Worm (Caenorhabditis elegans) whole organism, L1 larva: ENCODE measurements around the gene algn-12.

Source experiments
- C16A3.4 ChIP-seq: fragments of 150-350 bp; optimal IDR thresholded peaks from 2 replicates; lab custom pipeline; 2014; ENCODE audit warnings: missing biosample characterization, missing genetic modification characterization
- F16B12.6 ChIP-seq: fragments of 150-350 bp; optimal IDR thresholded peaks from 2 replicates; lab custom pipeline; 2014; ENCODE audit warnings: missing biosample characterization, missing genetic modification characterization
- aly-2 ChIP-seq: fragments of 150-350 bp; optimal IDR thresholded peaks from 2 replicates; lab custom pipeline; 2014; ENCODE audit warnings: missing biosample characterization, missing genetic modification characterization
- ama-1 ChIP-seq: fragments of 150-350 bp; optimal IDR thresholded peaks from 2 replicates; lab custom pipeline; 2014
- ceh-8 ChIP-seq: fragments of 200-800 bp; sonication (Bioruptor generic); optimal IDR thresholded peaks from 2 replicates; lab custom pipeline; 2018; ENCODE audit warnings: mild to moderate bottlenecking, missing genetic modification characterization, moderate library complexity, missing compliant biosample characterization
- ceh-90 ChIP-seq: sonication (generic microtip); optimal IDR thresholded peaks from 2 replicates; lab custom pipeline; 2016; ENCODE audit warnings: missing genetic modification characterization, missing compliant biosample characterization
- dpl-1 ChIP-seq, 3 experiments: fragments of 150-350 bp in 2 of 3; sonication (generic microtip) in 1 of 3; optimal IDR thresholded peaks; 2 replicates each; lab custom pipeline; 2014 to 2017; ENCODE audit warnings: missing biosample characterization in 3 of 3, missing genetic modification characterization in 3 of 3, missing genetic modification reagents in 3 of 3
- dsc-1 ChIP-seq: sonication (generic microtip); optimal IDR thresholded peaks from 2 replicates; lab custom pipeline; 2016; ENCODE audit warnings: mild to moderate bottlenecking, missing genetic modification characterization, missing compliant biosample characterization
- efl-1 ChIP-seq, 4 experiments: fragments of 150-350 bp; optimal IDR thresholded peaks in 3 of 4; peaks in 1 of 4; 1 replicate in 1 of 4; 2 replicates in 3 of 4; lab custom pipeline; 2014; ENCODE audit warnings: missing biosample characterization in 2 of 4, missing genetic modification characterization in 2 of 4, missing genetic modification reagents in 2 of 4
- efl-3 ChIP-seq: fragments of 200-800 bp; sonication (Bioruptor generic); optimal IDR thresholded peaks from 2 replicates; lab custom pipeline; 2018; ENCODE audit warnings: mild to moderate bottlenecking, missing genetic modification characterization, missing compliant biosample characterization
- elt-3 ChIP-seq, 6 experiments: fragments of 150-350 bp in 1 of 6; sonication (generic microtip); optimal IDR thresholded peaks; 2 replicates each; lab custom pipeline; 2017 to 2018; ENCODE audit warnings: missing biosample characterization in 6 of 6, missing genetic modification characterization in 6 of 6, inconsistent platforms in 1 of 6
- ets-5 ChIP-seq: fragments of 200-800 bp; sonication (Bioruptor generic); IDR thresholded peaks from 2 replicates; pipeline ENCODE4 v1.3.6; 2022; ENCODE audit warnings: missing genetic modification characterization, missing compliant biosample characterization
- fkh-4 ChIP-seq: sonication (generic microtip); optimal IDR thresholded peaks from 2 replicates; lab custom pipeline; 2016; ENCODE audit warnings: missing compliant biosample characterization, missing genetic modification characterization, borderline replicate concordance
- fkh-8 ChIP-seq: sonication (generic microtip); optimal IDR thresholded peaks from 2 replicates; lab custom pipeline; 2016; ENCODE audit warnings: mild to moderate bottlenecking, missing genetic modification characterization, missing compliant biosample characterization
- grh-1 ChIP-seq: fragments of 200-800 bp; sonication (Bioruptor generic); IDR thresholded peaks from 2 replicates; pipeline ENCODE4 v1.3.6; 2022; ENCODE audit warnings: missing genetic modification reagents, missing genetic modification characterization, missing compliant biosample characterization
- hpl-2 ChIP-seq: fragments of 150-350 bp; optimal IDR thresholded peaks from 2 replicates; lab custom pipeline; 2014; ENCODE audit warnings: missing biosample characterization, missing genetic modification reagents, missing genetic modification characterization
- irx-1 ChIP-seq: sonication (generic microtip); optimal IDR thresholded peaks from 2 replicates; lab custom pipeline; 2016; ENCODE audit warnings: missing genetic modification characterization, missing compliant biosample characterization
- lin-14 ChIP-seq: fragments of 200-800 bp; sonication (Bioruptor generic); optimal IDR thresholded peaks from 2 replicates; lab custom pipeline; 2018; ENCODE audit warnings: mild to moderate bottlenecking, missing genetic modification characterization, moderate library complexity, missing compliant biosample characterization
- lin-15B ChIP-seq: fragments of 150-350 bp; sonication (generic microtip); optimal IDR thresholded peaks from 3 replicates; lab custom pipeline; 2014; ENCODE audit warnings: missing biosample characterization, missing genetic modification characterization
- lin-35 ChIP-seq, 2 experiments: fragments of 150-350 bp; optimal IDR thresholded peaks; 2 replicates each; lab custom pipeline; 2014; ENCODE audit warnings: missing biosample characterization in 2 of 2, missing genetic modification characterization in 2 of 2, missing genetic modification reagents in 2 of 2
- lir-3 ChIP-seq: sonication (generic microtip); optimal IDR thresholded peaks from 2 replicates; lab custom pipeline; 2016; ENCODE audit warnings: mild to moderate bottlenecking, missing genetic modification characterization, moderate library complexity, missing compliant biosample characterization; ENCODE audit not compliant: poor library complexity
- lsy-2 ChIP-seq, 2 experiments: fragments of 150-350 bp; optimal IDR thresholded peaks; 2 replicates each; lab custom pipeline; 2014; ENCODE audit warnings: missing biosample characterization in 2 of 2, missing genetic modification characterization in 2 of 2
- mdl-1 ChIP-seq, 2 experiments: fragments of 150-350 bp; optimal IDR thresholded peaks; 2 replicates each; lab custom pipeline; 2014 to 2017; ENCODE audit warnings: missing biosample characterization in 2 of 2, missing genetic modification characterization in 2 of 2, inconsistent platforms in 1 of 2
- nhr-11 ChIP-seq: fragments of 150-350 bp; optimal IDR thresholded peaks from 2 replicates; lab custom pipeline; 2014; ENCODE audit warnings: missing biosample characterization, missing genetic modification characterization
- nhr-12 ChIP-seq: sonication (generic microtip); optimal IDR thresholded peaks from 2 replicates; lab custom pipeline; 2017; ENCODE audit warnings: missing biosample characterization, missing genetic modification characterization
- nhr-19 ChIP-seq: fragments of 200-800 bp; sonication (Bioruptor generic); conservative IDR thresholded peaks from 2 replicates; pipeline ENCODE4 v1.3.6; 2022; ENCODE audit warnings: missing genetic modification characterization, missing compliant biosample characterization
- nhr-20 ChIP-seq: sonication (generic microtip); optimal IDR thresholded peaks from 2 replicates; lab custom pipeline; 2016; ENCODE audit warnings: mild to moderate bottlenecking, missing genetic modification characterization, missing compliant biosample characterization
- nhr-237 ChIP-seq: fragments of 150-350 bp; optimal IDR thresholded peaks from 2 replicates; lab custom pipeline; 2014; ENCODE audit warnings: missing biosample characterization, missing genetic modification characterization
- nhr-28 ChIP-seq: fragments of 150-350 bp; optimal IDR thresholded peaks from 2 replicates; lab custom pipeline; 2014; ENCODE audit warnings: missing biosample characterization, missing genetic modification characterization
- nhr-47 ChIP-seq: sonication (generic microtip); optimal IDR thresholded peaks from 2 replicates; lab custom pipeline; 2016; ENCODE audit warnings: mild to moderate bottlenecking, missing genetic modification characterization, moderate library complexity, missing compliant biosample characterization
- nhr-71 ChIP-seq: sonication (generic microtip); optimal IDR thresholded peaks from 2 replicates; lab custom pipeline; 2016; ENCODE audit warnings: mild to moderate bottlenecking, missing genetic modification characterization, moderate library complexity, missing compliant biosample characterization
- nhr-76 ChIP-seq: sonication (generic microtip); optimal IDR thresholded peaks from 2 replicates; lab custom pipeline; 2017; ENCODE audit warnings: missing biosample characterization, missing genetic modification characterization
- nhr-77 ChIP-seq: fragments of 150-350 bp; optimal IDR thresholded peaks from 2 replicates; lab custom pipeline; 2014; ENCODE audit warnings: missing biosample characterization, missing genetic modification characterization
- nhr-84 ChIP-seq: sonication (generic microtip); optimal IDR thresholded peaks from 2 replicates; lab custom pipeline; 2017; ENCODE audit warnings: missing biosample characterization, missing genetic modification characterization
- nhr-85 ChIP-seq: sonication (generic microtip); peaks from one replicate; lab custom pipeline; 2016; ENCODE audit warnings: missing genetic modification characterization, inconsistent platforms, missing compliant biosample characterization
- pag-3 ChIP-seq: sonication (generic microtip); optimal IDR thresholded peaks from 2 replicates; lab custom pipeline; 2017; ENCODE audit warnings: missing genetic modification characterization, mild to moderate bottlenecking, missing compliant biosample characterization, antibody characterized with exemption, borderline replicate concordance; ENCODE audit not compliant: insufficient read depth
- pqm-1 ChIP-seq: sonication (generic microtip); optimal IDR thresholded peaks from 3 replicates; lab custom pipeline; 2017; ENCODE audit warnings: missing biosample characterization, missing genetic modification characterization
- snpc-4 ChIP-seq: fragments of 150-350 bp; optimal IDR thresholded peaks from 2 replicates; lab custom pipeline; 2014; ENCODE audit warnings: missing biosample characterization, missing genetic modification characterization
- sox-4 ChIP-seq: sonication (generic microtip); optimal IDR thresholded peaks from 2 replicates; lab custom pipeline; 2016; ENCODE audit warnings: missing genetic modification characterization, missing compliant biosample characterization
- sptf-1 ChIP-seq: fragments of 150-350 bp; optimal IDR thresholded peaks from 2 replicates; lab custom pipeline; 2014; ENCODE audit warnings: missing biosample characterization, missing genetic modification characterization
- sup-37 ChIP-seq: fragments of 200-800 bp; sonication (Bioruptor generic); optimal IDR thresholded peaks from 2 replicates; lab custom pipeline; 2018; ENCODE audit warnings: mild to moderate bottlenecking, missing genetic modification characterization, missing compliant biosample characterization
- tbx-2 ChIP-seq: sonication (generic microtip); optimal IDR thresholded peaks from 2 replicates; lab custom pipeline; 2016; ENCODE audit warnings: missing genetic modification characterization, missing compliant biosample characterization
- tlp-1 ChIP-seq: fragments of 150-350 bp; optimal IDR thresholded peaks from 2 replicates; lab custom pipeline; 2014; ENCODE audit warnings: missing biosample characterization, missing genetic modification characterization
- unc-130 ChIP-seq: fragments of 150-350 bp; optimal IDR thresholded peaks from 2 replicates; lab custom pipeline; 2017; ENCODE audit warnings: missing biosample characterization, missing genetic modification characterization, inconsistent platforms
- unc-30 ChIP-seq: sonication (generic microtip); optimal IDR thresholded peaks from 2 replicates; lab custom pipeline; 2017; ENCODE audit warnings: missing biosample characterization, missing genetic modification characterization
- unc-86 ChIP-seq: sonication (generic microtip); optimal IDR thresholded peaks from 2 replicates; lab custom pipeline; 2016; ENCODE audit warnings: missing genetic modification characterization, missing compliant biosample characterization
- vab-15 ChIP-seq: sonication (generic microtip); optimal IDR thresholded peaks from 2 replicates; lab custom pipeline; 2017; ENCODE audit warnings: missing genotype, mild to moderate bottlenecking, missing genetic modification characterization, missing compliant biosample characterization
- xbp-1 ChIP-seq: sonication (generic microtip); optimal IDR thresholded peaks from 2 replicates; lab custom pipeline; 2016; ENCODE audit warnings: missing genetic modification characterization, missing compliant biosample characterization
- zag-1 ChIP-seq: fragments of 150-350 bp; optimal IDR thresholded peaks from 2 replicates; lab custom pipeline; 2014; ENCODE audit warnings: missing biosample characterization, missing genetic modification characterization
- zip-4 ChIP-seq: fragments of 200-800 bp; sonication (Bioruptor generic); optimal IDR thresholded peaks from 2 replicates; lab custom pipeline; 2018; ENCODE audit warnings: mild to moderate bottlenecking, missing genetic modification characterization, moderate library complexity, missing compliant biosample characterization
- ztf-4 ChIP-seq: fragments of 150-350 bp; optimal IDR thresholded peaks from 2 replicates; lab custom pipeline; 2014; ENCODE audit warnings: missing biosample characterization, missing genetic modification characterization

The algn-12 gene

ce11 chrV:8041336-8041868 is 6.5 kb downstream of the algn-12 start:
- TF ChIP-seq grh-1 (GFP tag; lab: Robert Waterston, UW): peak; percentile 60
- peak; percentile 36 for TF ChIP-seq lin-14 (GFP tag; lab: Kevin White, UChicago)
- no peak for TF ChIP-seq lsy-2 (tag; optimal IDR thresholded peaks at IDR 0.05; lab: Kevin White, UChicago)
- no peak for TF ChIP-seq C16A3.4
- no peak for TF ChIP-seq fkh-8 (tag; lab: Kevin White, UChicago)
- no peak for TF ChIP-seq dsc-1 (tag; lab: Kevin White, UChicago)
- no peak for TF ChIP-seq lin-15B
- TF ChIP-seq aly-2: no peak
- peak; percentile 81 for TF ChIP-seq nhr-85
- peak in 1 of 2 experiments; percentile 12 for TF ChIP-seq lin-35 (GFP tag; optimal IDR thresholded peaks at IDR 0.05; lab: Kevin White, UChicago)
- TF ChIP-seq fkh-4: no peak
- TF ChIP-seq efl-1 (optimal IDR thresholded peaks at IDR 0.05; lab: Kevin White, UChicago): no peak
- TF ChIP-seq efl-1 (GFP tag; optimal IDR thresholded peaks at IDR 0.05 in 1 of 2; lab: Kevin White, UChicago): peak in 1 of 2 experiments; percentile 90
- TF ChIP-seq nhr-12 (tag; lab: Kevin White, UChicago): no peak
- TF ChIP-seq nhr-28 (tag; lab: Kevin White, UChicago): no peak
- TF ChIP-seq mdl-1 (tag; optimal IDR thresholded peaks at IDR 0.05; lab: Kevin White, UChicago): no peak
- TF ChIP-seq nhr-76: no peak
- TF ChIP-seq nhr-20: peak; percentile 2
- no peak for TF ChIP-seq snpc-4 (tag; lab: Kevin White, UChicago)
- TF ChIP-seq, all 84 proteins: peak for 6

- no peak for TF ChIP-seq unc-86 (tag; lab: Kevin White, UChicago)
- no peak for TF ChIP-seq C16A3.4
- TF ChIP-seq grh-1 (GFP tag; lab: Robert Waterston, UW): no peak
- no peak for TF ChIP-seq nhr-77 (tag; lab: Kevin White, UChicago)
- no peak for TF ChIP-seq zip-4 (GFP tag; lab: Kevin White, UChicago)
- TF ChIP-seq snpc-4 (tag; lab: Kevin White, UChicago): no peak
- TF ChIP-seq nhr-20: peak; percentile 35
- TF ChIP-seq sup-37: no peak
- TF ChIP-seq F16B12.6 (tag; lab: Kevin White, UChicago): no peak
- TF ChIP-seq sptf-1 (tag; lab: Kevin White, UChicago): no peak
- no peak for TF ChIP-seq pqm-1 (tag; lab: Kevin White, UChicago)
- no peak for TF ChIP-seq irx-1
- no peak for TF ChIP-seq lir-3 (tag; lab: Kevin White, UChicago)
- TF ChIP-seq zag-1: no peak
- TF ChIP-seq ama-1 (lab: Kevin White, UChicago): no peak
- TF ChIP-seq elt-3 (tag; optimal IDR thresholded peaks at IDR 0.05; lab: Kevin White, UChicago): peak in 2 of 6 experiments; percentile 33 to 36
- no peak for TF ChIP-seq sox-4 (tag; lab: Kevin White, UChicago)
- TF ChIP-seq ets-5: no peak
- TF ChIP-seq lin-14 (GFP tag; lab: Kevin White, UChicago): peak; percentile 62
- TF ChIP-seq fkh-4: no peak
- no peak for TF ChIP-seq tlp-1 (tag; lab: Kevin White, UChicago)
- TF ChIP-seq ceh-90 (tag; lab: Kevin White, UChicago): no peak
- peak; percentile 15 for TF ChIP-seq nhr-71 (tag; lab: Kevin White, UChicago)
- TF ChIP-seq dsc-1 (tag; lab: Kevin White, UChicago): no peak
- no peak for TF ChIP-seq vab-15 (tag; lab: Kevin White, UChicago)
- no peak for TF ChIP-seq fkh-8 (tag; lab: Kevin White, UChicago)
- TF ChIP-seq lsy-2 (tag; optimal IDR thresholded peaks at IDR 0.05; lab: Kevin White, UChicago): no peak
- TF ChIP-seq hpl-2 (GFP tag; lab: Kevin White, UChicago): no peak
- no peak for TF ChIP-seq pag-3 (tag; lab: Kevin White, UChicago)
- no peak for TF ChIP-seq nhr-237 (tag; lab: Kevin White, UChicago)
- TF ChIP-seq nhr-19 (GFP tag; lab: Robert Waterston, UW): no peak
- TF ChIP-seq nhr-84 (tag; lab: Kevin White, UChicago): no peak
- no peak for TF ChIP-seq ceh-8 (GFP tag; lab: Kevin White, UChicago)
- no peak for TF ChIP-seq lin-35 (GFP tag; optimal IDR thresholded peaks at IDR 0.05; lab: Kevin White, UChicago)
- TF ChIP-seq xbp-1: no peak
- TF ChIP-seq tbx-2 (tag; lab: Kevin White, UChicago): no peak
- no peak for TF ChIP-seq efl-3 (GFP tag; lab: Kevin White, UChicago)
- no peak for TF ChIP-seq ztf-4
- no peak for TF ChIP-seq nhr-47 (tag; lab: Kevin White, UChicago)
- TF ChIP-seq unc-30 (tag; lab: Kevin White, UChicago): no peak
- no peak for TF ChIP-seq unc-130 (tag; lab: Kevin White, UChicago)
- TF ChIP-seq dpl-1 (GFP tag; optimal IDR thresholded peaks at IDR 0.05; lab: Kevin White, UChicago): no peak
- no peak for TF ChIP-seq nhr-11
Measured at ce11 chrV:8043664-8044063, 8.8 kb downstream of the algn-12 start.
